Fruit fly (Drosophila melanogaster) whole organism: ENCODE data around the gene CG9117.

ENCODE experiments used
- CG8478 ChIP-seq: fragments of >200 bp; optimal IDR thresholded peaks from 2 replicates; lab custom pipeline; 2018; ENCODE audit warnings: inconsistent platforms
- EcR ChIP-seq, 2 experiments: fragments of >200 bp; optimal IDR thresholded peaks; 2 replicates each; lab custom pipeline; 2017; ENCODE audit warnings: missing biosample characterization in 2 of 2, missing genetic modification characterization in 2 of 2, missing genetic modification reagents in 2 of 2
- pan ChIP-seq: fragments of >200 bp; optimal IDR thresholded peaks from 2 replicates; lab custom pipeline; 2017
- psq ChIP-seq: fragments of >200 bp; optimal IDR thresholded peaks from 2 replicates; lab custom pipeline; 2017
- usp ChIP-seq: fragments of >200 bp; optimal IDR thresholded peaks from 2 replicates; lab custom pipeline; 2017; ENCODE audit warnings: missing biosample characterization, missing genetic modification characterization, mixed read lengths

dm6 chr2L:6073894-6074293 lies 36.2 kb upstream of the CG9117 start:
- TF ChIP-seq CG8478 = no peak
- TF ChIP-seq pan (lab: Kevin White, UChicago) = no peak
- TF ChIP-seq usp (GFP tag; lab: Kevin White, UChicago) = no peak
- TF ChIP-seq psq (lab: Kevin White, UChicago) = no peak
- no peak for TF ChIP-seq EcR (GFP tag; optimal IDR thresholded peaks at IDR 0.05; lab: Kevin White, UChicago)
